Worm (Caenorhabditis elegans) whole organism, L2 larva: ENCODE measurements around the gene C30G4.2.
A peak's percentile ranks its signal among the peaks of the same experiment; 100 is the strongest.

Experiments used
- C34F6.9 ChIP-seq: fragments of 150-350 bp; optimal IDR thresholded peaks from 2 replicates; lab custom pipeline; 2014; ENCODE audit warnings: missing biosample characterization, missing genetic modification characterization
- Y55F3AM.14 ChIP-seq: fragments of 200-800 bp; sonication (Bioruptor generic); optimal IDR thresholded peaks from 2 replicates; lab custom pipeline; 2018; ENCODE audit warnings: mild to moderate bottlenecking, missing genetic modification characterization, missing compliant biosample characterization
- ZK546.5 ChIP-seq: sonication (generic microtip); optimal IDR thresholded peaks from 2 replicates; lab custom pipeline; 2017; ENCODE audit warnings: missing biosample characterization, missing genetic modification characterization
- alr-1 ChIP-seq: fragments of 150-350 bp; optimal IDR thresholded peaks from 2 replicates; lab custom pipeline; 2014; ENCODE audit warnings: missing biosample characterization, missing genetic modification characterization
- aly-2 ChIP-seq: fragments of 150-350 bp; optimal IDR thresholded peaks from 2 replicates; lab custom pipeline; 2014; ENCODE audit warnings: missing biosample characterization, missing genetic modification characterization
- blmp-1 ChIP-seq: sonication (generic microtip); optimal IDR thresholded peaks from 2 replicates; lab custom pipeline; 2017; ENCODE audit warnings: missing genetic modification characterization, mild to moderate bottlenecking, missing compliant biosample characterization, antibody characterized with exemption, moderate library complexity; ENCODE audit not compliant: insufficient read depth
- ceh-16 ChIP-seq: fragments of 150-350 bp; optimal IDR thresholded peaks from 2 replicates; lab custom pipeline; 2014; ENCODE audit warnings: missing biosample characterization, missing genetic modification characterization
- ceh-82 ChIP-seq: fragments of 150-350 bp; optimal IDR thresholded peaks from 2 replicates; lab custom pipeline; 2014; ENCODE audit warnings: missing biosample characterization, missing genetic modification characterization
- crh-2 ChIP-seq: sonication (generic microtip); optimal IDR thresholded peaks from 2 replicates; lab custom pipeline; 2017; ENCODE audit warnings: missing biosample characterization, missing genetic modification characterization
- elt-1 ChIP-seq: fragments of 150-350 bp; optimal IDR thresholded peaks from 2 replicates; lab custom pipeline; 2014; ENCODE audit warnings: missing biosample characterization, missing genetic modification characterization
- fos-1 ChIP-seq: fragments of 150-350 bp; optimal IDR thresholded peaks from 2 replicates; lab custom pipeline; 2014; ENCODE audit warnings: missing biosample characterization, missing genetic modification characterization
- lin-11 ChIP-seq: fragments of 150-350 bp; sonication (generic microtip); optimal IDR thresholded peaks from 2 replicates; lab custom pipeline; 2014; ENCODE audit warnings: missing biosample characterization, missing genetic modification characterization, inconsistent platforms, mixed read lengths
- lsy-2 ChIP-seq, 2 experiments: fragments of 150-350 bp in 1 of 2; sonication (generic microtip) in 1 of 2; optimal IDR thresholded peaks; 2 replicates each; lab custom pipeline; 2014 to 2017; ENCODE audit warnings: missing biosample characterization in 2 of 2, missing genetic modification characterization in 2 of 2
- mab-5 ChIP-seq: fragments of 150-350 bp; optimal IDR thresholded peaks from 2 replicates; lab custom pipeline; 2014; ENCODE audit warnings: missing biosample characterization, missing genetic modification characterization
- mdl-1 ChIP-seq, 2 experiments: fragments of 150-350 bp in 1 of 2; sonication (generic microtip) in 1 of 2; optimal IDR thresholded peaks; 2 replicates each; lab custom pipeline; 2017; ENCODE audit warnings: missing biosample characterization in 2 of 2, missing genetic modification characterization in 2 of 2
- nhr-10 ChIP-seq: sonication (generic microtip); optimal IDR thresholded peaks from 2 replicates; lab custom pipeline; 2017; ENCODE audit warnings: missing biosample characterization, missing genetic modification characterization
- nhr-21 ChIP-seq: fragments of 150-350 bp; optimal IDR thresholded peaks from 2 replicates; lab custom pipeline; 2014; ENCODE audit warnings: missing biosample characterization, missing genetic modification characterization
- nhr-23 ChIP-seq: fragments of 150-350 bp; optimal IDR thresholded peaks from 2 replicates; lab custom pipeline; 2014; ENCODE audit warnings: missing biosample characterization, missing genetic modification reagents, missing genetic modification characterization
- nhr-25 ChIP-seq: fragments of 150-350 bp; sonication (generic microtip); optimal IDR thresholded peaks from 3 replicates; lab custom pipeline; 2014; ENCODE audit warnings: missing biosample characterization, missing genetic modification characterization
- nhr-77 ChIP-seq: fragments of 150-350 bp; optimal IDR thresholded peaks from 2 replicates; lab custom pipeline; 2014; ENCODE audit warnings: missing biosample characterization, missing genetic modification characterization
- peb-1 ChIP-seq: fragments of 150-350 bp; optimal IDR thresholded peaks from 2 replicates; lab custom pipeline; 2014; ENCODE audit warnings: missing biosample characterization, missing genetic modification characterization
- sma-3 ChIP-seq: sonication (generic microtip); optimal IDR thresholded peaks from 2 replicates; lab custom pipeline; 2016; ENCODE audit warnings: missing genetic modification reagents, missing genetic modification characterization, missing compliant biosample characterization
- snpc-4 ChIP-seq: fragments of 150-350 bp; optimal IDR thresholded peaks from 2 replicates; lab custom pipeline; 2014; ENCODE audit warnings: missing biosample characterization, missing genetic modification characterization
- unc-55 ChIP-seq: fragments of 150-350 bp; sonication (generic microtip); optimal IDR thresholded peaks from 3 replicates; lab custom pipeline; 2014; ENCODE audit warnings: missing biosample characterization, missing genetic modification reagents, missing genetic modification characterization
- unc-62 ChIP-seq: fragments of 150-350 bp; optimal IDR thresholded peaks from 2 replicates; lab custom pipeline; 2014; ENCODE audit warnings: missing biosample characterization, missing genetic modification reagents, missing genetic modification characterization

The C30G4.2 gene

DNA sequence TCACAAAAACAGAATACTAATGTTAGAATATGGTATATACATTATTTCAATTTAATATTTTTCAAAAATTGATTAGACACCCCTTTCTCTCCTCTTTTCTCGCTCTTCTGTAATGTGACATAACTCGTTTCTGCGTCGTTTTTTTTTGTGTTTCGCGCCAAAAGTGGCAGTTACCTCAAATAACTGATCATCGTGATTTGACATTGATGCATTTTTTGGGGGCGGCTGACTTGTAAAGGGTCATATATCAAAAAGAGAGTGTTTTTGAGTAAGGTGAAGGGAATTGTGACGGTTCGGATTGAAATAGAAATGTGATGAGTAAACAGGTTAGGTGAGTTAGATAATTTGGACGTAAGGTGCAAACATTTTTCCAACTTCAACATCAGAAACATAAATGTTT lies 47.4 kb downstream of the C30G4.2 start:
- TF ChIP-seq snpc-4 (tag; lab: Kevin White, UChicago): no peak
- no peak for TF ChIP-seq crh-2 (tag; lab: Kevin White, UChicago)
- TF ChIP-seq fos-1 (tag; lab: Kevin White, UChicago): no peak
- TF ChIP-seq lin-11 (tag; lab: Kevin White, UChicago): no peak
- peak; percentile 66 for TF ChIP-seq nhr-25 (tag; lab: Kevin White, UChicago)

- TF ChIP-seq fos-1 (tag; lab: Kevin White, UChicago): peak; percentile 77
- TF ChIP-seq ceh-16 (tag; lab: Kevin White, UChicago): no peak
- peak; percentile 2 for TF ChIP-seq crh-2 (tag; lab: Kevin White, UChicago)
Measured at ce11 chrX:16995886-16996283, 49.5 kb downstream of the C30G4.2 start.

- TF ChIP-seq peb-1: no peak
- no peak for TF ChIP-seq snpc-4 (tag; lab: Kevin White, UChicago)
- no peak for TF ChIP-seq aly-2 (tag; lab: Kevin White, UChicago)
- TF ChIP-seq blmp-1 (tag; lab: Kevin White, UChicago): peak; percentile 87
- no peak for TF ChIP-seq Y55F3AM.14
- no peak for TF ChIP-seq unc-55 (GFP tag; lab: Kevin White, UChicago)
Measured at ce11 chrX:16995149-16995885, 50.1 kb downstream of the C30G4.2 start.

ce11 chrX:16994417-16994816 lies 51.0 kb downstream of the C30G4.2 start:
- TF ChIP-seq nhr-77 (tag; lab: Kevin White, UChicago) (no peak), mdl-1 (tag; optimal IDR thresholded peaks at IDR 0.05; lab: Kevin White, UChicago) (no peak), lin-11 (tag; lab: Kevin White, UChicago) (no peak), crh-2 (tag; lab: Kevin White, UChicago) (no peak), unc-62 (GFP tag; lab: Kevin White, UChicago) (no peak), nhr-10 (no peak), ZK546.5 (tag; lab: Kevin White, UChicago) (no peak), alr-1 (tag; lab: Kevin White, UChicago) (no peak), elt-1 (tag; lab: Kevin White, UChicago) (no peak), peb-1 (no peak), nhr-21 (tag; lab: Kevin White, UChicago) (no peak), mab-5 (tag; lab: Kevin White, UChicago) (no peak), sma-3 (GFP tag; lab: Kevin White, UChicago) (no peak), lsy-2 (tag; optimal IDR thresholded peaks at IDR 0.05; lab: Kevin White, UChicago) (no peak), blmp-1 (tag; lab: Kevin White, UChicago) (no peak), snpc-4 (tag; lab: Kevin White, UChicago) (no peak), ceh-82 (tag; lab: Kevin White, UChicago) (no peak), C34F6.9 (tag; lab: Kevin White, UChicago) (no peak), Y55F3AM.14 (no peak), nhr-23 (tag; lab: Kevin White, UChicago) (no peak)
- TF ChIP-seq, all 48 proteins: peak for 0
